Fruit fly (Drosophila melanogaster) whole organism, embryonic: ENCODE measurements around the gene Bro.

Experiments
- ATbp ChIP-seq: fragments of 200-800 bp; sonication (Bioruptor generic); optimal IDR thresholded peaks from 2 replicates; lab custom pipeline; 2017; ENCODE audit warnings: missing biosample characterization, mild to moderate bottlenecking, missing genetic modification characterization, missing genetic modification reagents
- Ada2b ChIP-seq: fragments of 200-800 bp; sonication (Bioruptor generic); IDR thresholded peaks from 2 replicates; pipeline ENCODE4 v1.3.6; 2022; ENCODE audit warnings: missing biosample characterization, missing genetic modification characterization
- Atf3 ChIP-seq: fragments of 200-800 bp; sonication (Bioruptor generic); optimal IDR thresholded peaks from 3 replicates; lab custom pipeline; 2016; ENCODE audit warnings: missing biosample characterization, missing genetic modification characterization
- BEAF-32 ChIP-seq: fragments of 200-800 bp; sonication (Bioruptor generic); optimal IDR thresholded peaks from 3 replicates; lab custom pipeline; 2017; ENCODE audit warnings: missing biosample characterization, missing genetic modification characterization, mild to moderate bottlenecking, moderate library complexity, missing genetic modification reagents
- Bgb ChIP-seq: fragments of 200-800 bp; sonication (Bioruptor generic); IDR thresholded peaks from 2 replicates; pipeline ENCODE4 v1.3.6; 2022; ENCODE audit warnings: missing biosample characterization, missing genetic modification characterization; ENCODE audit not compliant: partially characterized antibody
- Bteb2 ChIP-seq: fragments of 200-800 bp; sonication (Bioruptor generic); optimal IDR thresholded peaks from 2 replicates; lab custom pipeline; 2016; ENCODE audit warnings: missing biosample characterization, missing genetic modification characterization
- CG13624 ChIP-seq: fragments of 200-800 bp; sonication (Bioruptor generic); optimal IDR thresholded peaks from 2 replicates; lab custom pipeline; 2016; ENCODE audit warnings: missing biosample characterization, missing genetic modification characterization
- CG13775 ChIP-seq: fragments of 200-800 bp; sonication (Bioruptor generic); optimal IDR thresholded peaks from 3 replicates; lab custom pipeline; 2017; ENCODE audit warnings: missing biosample characterization, mild to moderate bottlenecking, missing genetic modification characterization
- CG14050 ChIP-seq: fragments of 200-800 bp; sonication (Bioruptor generic); IDR thresholded peaks from 3 replicates; pipeline ENCODE4 v1.3.6; 2022; ENCODE audit warnings: missing biosample characterization, missing genetic modification characterization
- CG14441 ChIP-seq: fragments of 200-800 bp; sonication (Bioruptor generic); IDR thresholded peaks from 2 replicates; pipeline ENCODE4 v1.3.6; 2022; ENCODE audit warnings: missing biosample characterization, missing genetic modification characterization
- CG3281 ChIP-seq: fragments of 200-800 bp; sonication (Bioruptor generic); optimal IDR thresholded peaks from 3 replicates; lab custom pipeline; 2017; ENCODE audit warnings: missing biosample characterization, mild to moderate bottlenecking, missing genetic modification characterization
- CG4617 ChIP-seq: fragments of 200-800 bp; sonication (Bioruptor generic); optimal IDR thresholded peaks from 3 replicates; lab custom pipeline; 2016; ENCODE audit warnings: missing biosample characterization, missing genetic modification characterization, borderline replicate concordance
- CG6791 ChIP-seq: fragments of 200-800 bp; sonication (Bioruptor generic); IDR thresholded peaks from 3 replicates; pipeline ENCODE4 v1.3.6; 2022; ENCODE audit warnings: missing biosample characterization, missing genetic modification characterization; ENCODE audit not compliant: partially characterized antibody
- CG8924 ChIP-seq: fragments of 200-800 bp; optimal IDR thresholded peaks from 3 replicates; lab custom pipeline; 2019; ENCODE audit warnings: missing biosample characterization, mild to moderate bottlenecking, missing genetic modification characterization, moderate library complexity
- Dll ChIP-seq: fragments of 200-800 bp; sonication (Bioruptor generic); IDR thresholded peaks from 4 replicates; pipeline ENCODE4 v1.3.6; 2022; ENCODE audit warnings: missing biosample characterization, missing genetic modification characterization; ENCODE audit not compliant: partially characterized antibody
- Drgx ChIP-seq: fragments of 200-800 bp; sonication (Bioruptor generic); IDR thresholded peaks from 2 replicates; pipeline ENCODE4 v1.3.6; 2022; ENCODE audit warnings: missing biosample characterization, missing genetic modification characterization
- E2f2 ChIP-seq: fragments of 200-800 bp; sonication (Bioruptor generic); IDR thresholded peaks from 2 replicates; pipeline ENCODE4 v1.3.6; 2022; ENCODE audit warnings: missing biosample characterization, missing genetic modification characterization
- Gsc ChIP-seq: fragments of 200-800 bp; sonication (Bioruptor generic); IDR thresholded peaks from 2 replicates; pipeline ENCODE4 v1.3.6; 2022; ENCODE audit warnings: missing biosample characterization, missing genetic modification characterization
- H15 ChIP-seq: fragments of 200-800 bp; sonication (Bioruptor generic); IDR thresholded peaks from 3 replicates; pipeline ENCODE4 v1.3.6; 2022; ENCODE audit warnings: missing biosample characterization, missing genetic modification characterization
- Hand ChIP-seq: fragments of 200-800 bp; sonication (Bioruptor generic); optimal IDR thresholded peaks from 2 replicates; lab custom pipeline; 2017; ENCODE audit warnings: mild to moderate bottlenecking, missing biosample characterization, missing genetic modification reagents, missing genetic modification characterization
- HmgZ ChIP-seq: fragments of 200-800 bp; sonication (Bioruptor generic); optimal IDR thresholded peaks from 2 replicates; lab custom pipeline; 2018; ENCODE audit warnings: missing biosample characterization, mild to moderate bottlenecking, missing genetic modification characterization
- MBD-R2 ChIP-seq: fragments of 200-800 bp; sonication (Bioruptor generic); IDR thresholded peaks from 2 replicates; pipeline ENCODE4 v1.3.6; 2022; ENCODE audit warnings: missing biosample characterization, missing genetic modification characterization
- MESR4 ChIP-seq: fragments of 200-800 bp; sonication (Bioruptor generic); optimal IDR thresholded peaks from 2 replicates; lab custom pipeline; 2018; ENCODE audit warnings: missing biosample characterization, mild to moderate bottlenecking, missing genetic modification characterization, moderate library complexity
- Mrtf ChIP-seq: fragments of 200-800 bp; sonication (Bioruptor generic); IDR thresholded peaks from 3 replicates; pipeline ENCODE4 v1.3.6; 2022; ENCODE audit warnings: missing biosample characterization, missing genetic modification characterization
- Myb ChIP-seq: fragments of 200-800 bp; sonication (Bioruptor generic); optimal IDR thresholded peaks from 2 replicates; lab custom pipeline; 2016; ENCODE audit warnings: missing biosample characterization, missing genetic modification characterization
- Pdp1 ChIP-seq, 2 experiments: fragments of 200-800 bp; sonication (Bioruptor generic); optimal IDR thresholded peaks; 3 replicates each; lab custom pipeline; 2016; ENCODE audit warnings: missing biosample characterization in 2 of 2, missing genetic modification characterization in 2 of 2, mild to moderate bottlenecking in 1 of 2, moderate library complexity in 1 of 2
- Sin3A ChIP-seq: fragments of >200 bp; optimal IDR thresholded peaks from 2 replicates; lab custom pipeline; 2018
- Stat92E ChIP-seq, 3 experiments: fragments of >200 bp in 2 of 3; fragments of 200-800 bp in 1 of 3; sonication (Bioruptor generic) in 1 of 3; optimal IDR thresholded peaks; 2 replicates each; lab custom pipeline; 2017 to 2019; ENCODE audit warnings: missing biosample characterization in 3 of 3, missing genetic modification characterization in 3 of 3, mild to moderate bottlenecking in 1 of 3, moderate library complexity in 1 of 3
- Taf1 ChIP-seq: fragments of 200-800 bp; sonication (Bioruptor generic); IDR thresholded peaks from 2 replicates; pipeline ENCODE4 v1.3.6; 2022; ENCODE audit warnings: missing biosample characterization, missing genetic modification characterization
- ash1 ChIP-seq: fragments of 200-800 bp; sonication (Bioruptor generic); optimal IDR thresholded peaks from 2 replicates; lab custom pipeline; 2018; ENCODE audit warnings: missing biosample characterization, mild to moderate bottlenecking, missing genetic modification characterization
- bab2 ChIP-seq: fragments of 200-800 bp; sonication (Bioruptor generic); optimal IDR thresholded peaks from 2 replicates; lab custom pipeline; 2016; ENCODE audit warnings: missing biosample characterization, missing genetic modification characterization
- bbx ChIP-seq: fragments of 200-800 bp; sonication (Bioruptor generic); IDR thresholded peaks from 2 replicates; pipeline ENCODE4 v1.3.6; 2022; ENCODE audit warnings: missing biosample characterization, missing genetic modification characterization; ENCODE audit not compliant: partially characterized antibody
- bigmax ChIP-seq: fragments of 200-800 bp; sonication (Bioruptor generic); optimal IDR thresholded peaks from 2 replicates; lab custom pipeline; 2018; ENCODE audit warnings: missing biosample characterization, mild to moderate bottlenecking, missing genetic modification characterization
- ci ChIP-seq: fragments of 200-800 bp; sonication (Bioruptor generic); IDR thresholded peaks from 3 replicates; pipeline ENCODE4 v1.3.6; 2022; ENCODE audit warnings: missing biosample characterization, missing genetic modification characterization
- gcm2 ChIP-seq: fragments of 200-800 bp; sonication (Bioruptor generic); optimal IDR thresholded peaks from 2 replicates; lab custom pipeline; 2016; ENCODE audit warnings: missing biosample characterization, missing genetic modification characterization
- gfzf ChIP-seq: fragments of 200-800 bp; sonication (Bioruptor generic); optimal IDR thresholded peaks from 2 replicates; lab custom pipeline; 2016; ENCODE audit warnings: missing biosample characterization, mild to moderate bottlenecking, missing genetic modification characterization, moderate library complexity
- ind ChIP-seq: fragments of 200-800 bp; sonication (Bioruptor generic); optimal IDR thresholded peaks from 3 replicates; lab custom pipeline; 2016; ENCODE audit warnings: missing biosample characterization, missing genetic modification characterization
- knrl ChIP-seq: fragments of 200-800 bp; sonication (Bioruptor generic); IDR thresholded peaks from 3 replicates; pipeline ENCODE4 v1.3.6; 2022; ENCODE audit warnings: missing biosample characterization, missing genetic modification characterization; ENCODE audit not compliant: partially characterized antibody
- nom ChIP-seq: fragments of 200-800 bp; sonication (Bioruptor generic); optimal IDR thresholded peaks from 2 replicates; lab custom pipeline; 2017; ENCODE audit warnings: missing biosample characterization, missing genetic modification characterization, mild to moderate bottlenecking, moderate library complexity, missing genetic modification reagents
- oc ChIP-seq: fragments of 200-800 bp; sonication (Bioruptor generic); optimal IDR thresholded peaks from 2 replicates; lab custom pipeline; 2018; ENCODE audit warnings: missing biosample characterization, mild to moderate bottlenecking, missing genetic modification characterization, moderate library complexity
- pb ChIP-seq: fragments of 200-800 bp; sonication (Bioruptor generic); optimal IDR thresholded peaks from 3 replicates; lab custom pipeline; 2016; ENCODE audit warnings: missing biosample characterization, missing genetic modification characterization
- pnt ChIP-seq: fragments of 200-800 bp; sonication (Bioruptor generic); optimal IDR thresholded peaks from 3 replicates; lab custom pipeline; 2016; ENCODE audit warnings: missing biosample characterization, missing genetic modification characterization
- pzg ChIP-seq: fragments of 200-800 bp; sonication (Bioruptor generic); optimal IDR thresholded peaks from 3 replicates; lab custom pipeline; 2018; ENCODE audit warnings: missing biosample characterization, mild to moderate bottlenecking, missing genetic modification characterization, moderate library complexity
- seq ChIP-seq: fragments of 200-800 bp; sonication (Bioruptor generic); IDR thresholded peaks from 2 replicates; pipeline ENCODE4 v1.3.6; 2022; ENCODE audit warnings: missing biosample characterization, missing genetic modification characterization
- sna ChIP-seq: fragments of 200-800 bp; sonication (Bioruptor generic); IDR thresholded peaks from 2 replicates; pipeline ENCODE4 v1.3.6; 2022; ENCODE audit warnings: missing biosample characterization, missing genetic modification characterization; ENCODE audit not compliant: partially characterized antibody
- tin ChIP-seq: fragments of 200-800 bp; sonication (Bioruptor generic); optimal IDR thresholded peaks from 3 replicates; lab custom pipeline; 2016; ENCODE audit warnings: missing biosample characterization, missing genetic modification characterization
- trem ChIP-seq: fragments of 200-800 bp; optimal IDR thresholded peaks from 3 replicates; lab custom pipeline; 2019; ENCODE audit warnings: missing biosample characterization, mild to moderate bottlenecking, missing genetic modification characterization, moderate library complexity
- trh ChIP-seq: fragments of 200-800 bp; sonication (Bioruptor generic); optimal IDR thresholded peaks from 2 replicates; lab custom pipeline; 2016; ENCODE audit warnings: missing biosample characterization, missing genetic modification characterization
- unpg ChIP-seq: fragments of 200-800 bp; sonication (Bioruptor generic); optimal IDR thresholded peaks from 3 replicates; lab custom pipeline; 2018; ENCODE audit warnings: missing biosample characterization, mild to moderate bottlenecking, missing genetic modification characterization, moderate library complexity
- zf30C ChIP-seq: fragments of 200-800 bp; sonication (Bioruptor generic); optimal IDR thresholded peaks from 3 replicates; lab custom pipeline; 2018; ENCODE audit warnings: missing biosample characterization, mild to moderate bottlenecking, missing genetic modification characterization

The Bro gene

DNA sequence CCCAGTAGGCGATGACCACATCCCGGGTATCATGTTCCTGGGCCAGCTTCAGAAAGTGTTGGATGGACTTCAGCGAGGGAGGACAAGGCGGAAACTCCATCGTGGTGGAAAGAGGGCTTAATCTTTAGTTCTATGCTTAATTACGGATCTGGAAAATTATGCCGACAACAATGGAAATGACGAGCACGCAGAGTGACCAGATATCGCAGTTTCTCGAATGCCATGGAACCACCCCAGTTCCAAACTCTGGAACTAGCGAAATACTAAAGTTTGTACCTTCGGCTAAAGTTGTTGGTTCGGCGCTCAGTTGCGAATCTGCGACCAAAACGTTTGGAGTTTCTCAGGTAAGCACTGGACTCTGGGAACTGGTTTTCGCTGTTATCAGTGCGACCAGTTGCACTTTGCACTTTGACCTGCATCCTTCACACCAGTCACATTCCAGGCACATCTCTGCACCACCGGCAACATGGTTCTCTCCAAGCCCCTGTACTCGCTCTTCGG, 5.1 kb downstream of the Bro start, which contains the start of the genes CG7970 and Vta1 (continued):
- TF ChIP-seq CG4617 (GFP tag; lab: Kevin White, UChicago) = peak; percentile 87
- 0 out of 2 replicates have a peak, but pooled peaks have one; percentile 47 for TF ChIP-seq bbx
- TF ChIP-seq Mrtf = no peak
- no peak for TF ChIP-seq trh (GFP tag; lab: Kevin White, UChicago)
- 0 out of 3 replicates have a peak, but pooled peaks have one; percentile 28 for TF ChIP-seq knrl (GFP tag; lab: Robert Waterston, UW)
- TF ChIP-seq Drgx = peak; percentile 63
- TF ChIP-seq BEAF-32 (GFP tag; lab: Kevin White, UChicago) = peak; percentile 8
- TF ChIP-seq Sin3A = peak; percentile 47
- no peak for TF ChIP-seq tin
- TF ChIP-seq ind = no peak
- peak; percentile 82 for TF ChIP-seq MBD-R2 (GFP tag; lab: Robert Waterston, UW)
- TF ChIP-seq Bteb2 (GFP tag; lab: Kevin White, UChicago) = no peak
- TF ChIP-seq E2f2 (GFP tag; lab: Robert Waterston, UW) = peak; percentile 42; the same call in 1 of the 2 replicates
- TF ChIP-seq gcm2 (GFP tag; lab: Kevin White, UChicago) = no peak
- TF ChIP-seq CG13624 = no peak
- peak; percentile 32 for TF ChIP-seq trem (tag; lab: Kevin White, UChicago)
- no peak for TF ChIP-seq ash1
- TF ChIP-seq zf30C (GFP tag; lab: Kevin White, UChicago) = no peak
- no peak for TF ChIP-seq ci (GFP tag; lab: Robert Waterston, UW)
- no peak for TF ChIP-seq Atf3 (GFP tag; lab: Kevin White, UChicago)
- no peak for TF ChIP-seq H15 (GFP tag; lab: Robert Waterston, UW)
- TF ChIP-seq nom (GFP tag; lab: Kevin White, UChicago) = peak; percentile 98
- no peak for TF ChIP-seq bigmax (GFP tag; lab: Kevin White, UChicago)
- peak; percentile 79 for TF ChIP-seq pzg (GFP tag; lab: Kevin White, UChicago)
- TF ChIP-seq Hand (GFP tag; lab: Kevin White, UChicago) = no peak
- TF ChIP-seq Pdp1 (GFP tag; optimal IDR thresholded peaks at IDR 0.05; lab: Kevin White, UChicago) = peak in 1 of 2 experiments; percentile 24
- TF ChIP-seq HmgZ = peak; percentile 64
- no peak for TF ChIP-seq CG14050 (GFP tag; lab: Robert Waterston, UW)
- no peak for TF ChIP-seq CG13775 (GFP tag; lab: Kevin White, UChicago)
- no peak for TF ChIP-seq ATbp (GFP tag; lab: Kevin White, UChicago)
- 0 out of 2 replicates have a peak, but pooled peaks have one; percentile 23 for TF ChIP-seq sna
- no peak for TF ChIP-seq Ada2b (GFP tag; lab: Robert Waterston, UW)
- TF ChIP-seq unpg = no peak
- no peak for TF ChIP-seq oc (tag; lab: Kevin White, UChicago)
- TF ChIP-seq pnt (GFP tag; lab: Kevin White, UChicago) = no peak
- TF ChIP-seq Dll (GFP tag; lab: Robert Waterston, UW) = 0 out of 4 replicates have a peak, but pooled peaks have one; percentile 26
- peak; percentile 68 for TF ChIP-seq MESR4
- TF ChIP-seq pb (GFP tag; lab: Kevin White, UChicago) = no peak
- TF ChIP-seq gfzf = peak; percentile 85
- TF ChIP-seq CG14441 (GFP tag; lab: Robert Waterston, UW) = no peak
- TF ChIP-seq Myb (GFP tag; lab: Kevin White, UChicago) = peak; percentile 13
- no peak for TF ChIP-seq seq
- TF ChIP-seq CG6791 = 0 out of 3 replicates have a peak, but pooled peaks have one; percentile 36
- TF ChIP-seq Taf1 (GFP tag; lab: Robert Waterston, UW) = no peak
- no peak for TF ChIP-seq bab2 (GFP tag; lab: Kevin White, UChicago)
- TF ChIP-seq Bgb (GFP tag; lab: Robert Waterston, UW) = peak; percentile 27; the same call in 1 of the 2 replicates
- TF ChIP-seq CG3281 (GFP tag; lab: Kevin White, UChicago) = no peak
- TF ChIP-seq CG8924 (tag; lab: Kevin White, UChicago) = no peak
- no peak for TF ChIP-seq Gsc (GFP tag; lab: Robert Waterston, UW)
- no peak for TF ChIP-seq Stat92E (GFP tag; optimal IDR thresholded peaks at IDR 0.05; lab: Kevin White, UChicago)
